Worm (Caenorhabditis elegans): ENCODE measurements around the gene wapl-1.

The wapl-1 gene

DNA sequence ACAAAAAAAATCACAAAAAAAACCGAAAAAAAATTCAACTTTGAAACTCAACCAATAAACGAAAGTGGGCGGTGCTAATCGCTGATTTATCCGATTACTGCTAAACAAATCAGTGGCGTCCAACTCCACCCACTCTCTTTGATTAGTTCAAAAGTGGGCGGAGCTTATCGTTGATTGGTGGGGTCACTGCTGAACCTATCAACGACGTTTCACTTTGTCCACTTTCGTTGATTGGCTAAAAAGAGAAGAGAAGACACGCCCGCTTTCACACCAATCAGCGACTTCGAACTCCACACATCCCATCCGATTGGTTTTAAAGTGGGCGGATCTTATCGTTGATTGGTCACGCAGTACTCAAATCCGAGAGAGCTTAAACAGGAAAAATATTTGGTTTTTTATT is 21.7 kb downstream of the wapl-1 start:
- TF ChIP-seq lin-39 (tag; optimal IDR thresholded peaks at IDR 0.05) (no peak), nfya-1 (tag; optimal IDR thresholded peaks at IDR 0.05; ENCODE audit: insufficient read depth) (peak; percentile 93), lin-15B (tag; optimal IDR thresholded peaks at IDR 0.05) (peak; percentile 3)

DNA sequence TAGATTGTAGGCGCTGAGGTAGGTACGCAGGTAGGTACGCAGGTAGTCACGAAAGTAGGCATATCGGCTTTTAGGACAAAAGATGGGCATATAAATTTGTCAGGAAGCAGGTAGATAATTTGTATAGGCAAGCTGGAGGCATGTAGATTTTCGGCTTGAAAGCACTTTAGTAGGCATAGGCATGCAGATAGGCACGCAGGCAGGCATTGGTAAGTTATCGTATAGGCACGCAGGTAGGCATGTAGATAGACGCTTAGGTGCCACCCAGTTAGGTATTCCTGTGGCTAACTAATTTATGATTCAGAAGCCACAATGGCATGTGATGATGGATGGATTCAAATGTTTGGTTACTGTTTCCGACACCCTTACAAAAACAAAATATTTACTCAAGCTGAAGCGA is 22.5 kb downstream of the wapl-1 start:
- TF ChIP-seq skn-1 (tag; optimal IDR thresholded peaks at IDR 0.05): no peak
- TF ChIP-seq lin-15B (tag; optimal IDR thresholded peaks at IDR 0.05): no peak
- TF ChIP-seq pqm-1 (tag; optimal IDR thresholded peaks at IDR 0.05): no peak
- TF ChIP-seq hmg-11 (tag; optimal IDR thresholded peaks at IDR 0.05): no peak
- no peak for TF ChIP-seq tbx-2 (tag; optimal IDR thresholded peaks at IDR 0.05)
- TF ChIP-seq unc-39 (tag; optimal IDR thresholded peaks at IDR 0.05): no peak
- no peak for TF ChIP-seq nhr-77 (tag; optimal IDR thresholded peaks at IDR 0.05)
- no peak for TF ChIP-seq nfya-1 (tag; optimal IDR thresholded peaks at IDR 0.05; ENCODE audit: insufficient read depth)
- no peak for TF ChIP-seq R02D3.7 (tag; optimal IDR thresholded peaks at IDR 0.05)
- TF ChIP-seq nhr-76 (tag; optimal IDR thresholded peaks at IDR 0.05): no peak
- no peak for TF ChIP-seq fkh-10 (GFP tag; optimal IDR thresholded peaks at IDR 0.05)
- no peak for TF ChIP-seq nhr-28 (tag; optimal IDR thresholded peaks at IDR 0.05)
- no peak for TF ChIP-seq mml-1 (tag; optimal IDR thresholded peaks at IDR 0.05)
- no peak for TF ChIP-seq nhr-67 (tag; optimal IDR thresholded peaks at IDR 0.05)
- TF ChIP-seq snpc-4 (tag; optimal IDR thresholded peaks at IDR 0.05): no peak
- TF ChIP-seq daf-12 (tag; optimal IDR thresholded peaks at IDR 0.05): no peak
- no peak for TF ChIP-seq eor-1 (tag; optimal IDR thresholded peaks at IDR 0.05)
- TF ChIP-seq elt-3 (tag; optimal IDR thresholded peaks at IDR 0.05): no peak
- no peak for TF ChIP-seq pha-4 (tag; optimal IDR thresholded peaks at IDR 0.05)
- no peak for TF ChIP-seq ceh-9 (tag; optimal IDR thresholded peaks at IDR 0.05)

DNA sequence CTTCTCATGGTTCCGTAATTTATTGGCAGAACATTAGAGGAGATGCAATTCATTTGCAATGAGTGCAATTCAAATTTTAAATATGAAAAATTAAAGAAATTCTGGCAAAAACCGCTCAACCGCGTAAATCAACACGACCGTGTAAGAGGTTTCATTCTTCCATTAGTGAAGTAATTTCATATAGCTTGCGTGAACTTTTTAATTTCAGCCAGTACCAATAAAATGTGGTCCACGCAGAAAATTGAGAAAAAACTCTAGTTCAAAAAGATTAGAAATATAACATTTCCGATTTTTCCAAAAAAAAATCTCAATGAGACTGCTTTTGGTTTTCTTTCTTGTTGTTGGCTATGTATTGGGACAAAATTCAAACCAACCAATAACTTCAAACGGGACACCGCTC is 23.5 kb downstream of the wapl-1 start, which contains the start of gene clec-175:
Gene clec-175 (plus strand): TSS at position 301 of the 400 bp plus-strand sequence.
- TF ChIP-seq sea-2 (GFP tag; optimal IDR thresholded peaks at IDR 0.05) (no peak), pha-4 (tag; optimal IDR thresholded peaks at IDR 0.05) (no peak), fkh-10 (GFP tag; optimal IDR thresholded peaks at IDR 0.05) (no peak), mdl-1 (tag; optimal IDR thresholded peaks at IDR 0.05) (no peak), ceh-28 (tag; optimal IDR thresholded peaks at IDR 0.05) (no peak), jun-1 (tag; optimal IDR thresholded peaks at IDR 0.05) (no peak), aly-2 (tag; optimal IDR thresholded peaks at IDR 0.05) (no peak), nhr-28 (tag; optimal IDR thresholded peaks at IDR 0.05) (no peak), ceh-9 (tag; optimal IDR thresholded peaks at IDR 0.05) (no peak), mml-1 (tag; optimal IDR thresholded peaks at IDR 0.05) (no peak), ztf-4 (tag; optimal IDR thresholded peaks at IDR 0.05) (no peak), egl-27 (tag; optimal IDR thresholded peaks at IDR 0.05) (no peak), elt-3 (tag; optimal IDR thresholded peaks at IDR 0.05) (no peak), lin-39 (tag; optimal IDR thresholded peaks at IDR 0.05) (no peak), pqm-1 (tag; optimal IDR thresholded peaks at IDR 0.05) (no peak)

DNA sequence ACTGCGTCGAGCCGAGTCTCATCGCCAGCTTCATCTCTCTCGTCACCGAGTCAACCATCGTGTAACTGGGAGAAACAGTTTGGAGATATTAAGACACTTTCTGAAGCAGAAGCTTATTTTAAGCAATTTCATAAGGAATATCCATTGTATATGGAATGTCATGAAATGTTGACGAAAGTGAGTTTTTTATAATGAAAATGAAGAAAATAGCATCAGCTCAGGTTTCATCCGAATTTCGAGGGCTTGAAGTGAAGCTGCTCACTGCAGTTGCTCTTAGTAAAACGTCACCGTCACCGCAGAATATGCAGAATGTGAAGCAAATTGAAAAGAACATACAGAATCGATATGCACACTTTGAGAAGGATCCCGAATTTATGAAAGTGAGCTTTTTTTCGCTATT is 32.4 kb downstream of the wapl-1 start:
- TF ChIP-seq lin-39 (tag; optimal IDR thresholded peaks at IDR 0.05) (no peak), egl-27 (tag; optimal IDR thresholded peaks at IDR 0.05) (no peak), jun-1 (tag; optimal IDR thresholded peaks at IDR 0.05) (no peak), ceh-28 (tag; optimal IDR thresholded peaks at IDR 0.05) (no peak)

DNA sequence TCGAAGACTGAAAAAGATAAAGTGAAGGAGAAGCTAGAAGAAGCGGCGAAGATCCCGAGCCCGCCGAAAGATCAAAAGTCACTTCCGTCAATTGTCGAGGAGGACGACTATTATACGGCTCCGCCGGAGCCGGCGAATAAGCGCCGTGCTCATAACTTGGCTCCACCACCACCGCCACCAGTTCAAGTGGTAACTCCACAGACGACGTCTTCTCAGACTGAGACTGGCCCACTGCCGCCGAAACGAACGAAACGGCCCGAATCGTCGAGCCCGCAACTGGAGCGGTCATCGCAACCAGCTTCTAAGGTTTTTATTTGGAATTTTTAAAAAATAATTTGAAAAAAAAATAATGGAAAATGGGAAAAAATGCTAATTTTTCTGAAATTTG is 33.6 kb downstream of the wapl-1 start:
- no peak for TF ChIP-seq ztf-11 (tag; optimal IDR thresholded peaks at IDR 0.05)
- TF ChIP-seq fkh-2 (tag; optimal IDR thresholded peaks at IDR 0.05): no peak
- no peak for TF ChIP-seq ceh-28 (tag; optimal IDR thresholded peaks at IDR 0.05)
- no peak for TF ChIP-seq daf-12 (tag; optimal IDR thresholded peaks at IDR 0.05)
- TF ChIP-seq egl-5 (tag; optimal IDR thresholded peaks at IDR 0.05): no peak
- TF ChIP-seq fkh-10 (GFP tag; optimal IDR thresholded peaks at IDR 0.05): no peak
- TF ChIP-seq nhr-23 (tag; optimal IDR thresholded peaks at IDR 0.05): no peak
- no peak for TF ChIP-seq pha-4 (tag; optimal IDR thresholded peaks at IDR 0.05)
- no peak for TF ChIP-seq nhr-237 (tag; optimal IDR thresholded peaks at IDR 0.05)
- no peak for TF ChIP-seq aly-2 (tag; optimal IDR thresholded peaks at IDR 0.05)
- TF ChIP-seq nhr-76 (tag; optimal IDR thresholded peaks at IDR 0.05): no peak
- no peak for TF ChIP-seq mml-1 (tag; optimal IDR thresholded peaks at IDR 0.05)
- no peak for TF ChIP-seq ceh-82 (tag; optimal IDR thresholded peaks at IDR 0.05)
- TF ChIP-seq nhr-11 (tag; optimal IDR thresholded peaks at IDR 0.05): no peak
- TF ChIP-seq eor-1 (tag; optimal IDR thresholded peaks at IDR 0.05): no peak
- no peak for TF ChIP-seq nhr-67 (tag; optimal IDR thresholded peaks at IDR 0.05)
- no peak for TF ChIP-seq skn-1 (tag; optimal IDR thresholded peaks at IDR 0.05)
- TF ChIP-seq elt-2 (tag; optimal IDR thresholded peaks at IDR 0.05): no peak

All from whole organism, L3 larva.